Fruit fly (Drosophila melanogaster): ENCODE measurements around the gene CG8578.

Gene CG8578

dm6 chrX:15870777-15871757, 26.8 kb downstream of the CG8578 start (continued):
- TF ChIP-seq CG2199 (GFP tag; IDR thresholded peaks at IDR 0.05) = no peak
- TF ChIP-seq fu2 (GFP tag; optimal IDR thresholded peaks at IDR 0.05) = no peak
- no peak for TF ChIP-seq Vsx1 (GFP tag; optimal IDR thresholded peaks at IDR 0.05)
- no peak for TF ChIP-seq trem (tag; optimal IDR thresholded peaks at IDR 0.05)
- TF ChIP-seq CG1602 (GFP tag; optimal IDR thresholded peaks at IDR 0.05) = peak; percentile 40
- peak; percentile 73 for TF ChIP-seq CG31365 (tag; optimal IDR thresholded peaks at IDR 0.05)
- no peak for TF ChIP-seq sqz (GFP tag; optimal IDR thresholded peaks at IDR 0.05)
- TF ChIP-seq Usf (GFP tag; optimal IDR thresholded peaks at IDR 0.05) = no peak
- no peak for TF ChIP-seq GATAe (GFP tag; conservative IDR thresholded peaks at IDR 0.05)
- TF ChIP-seq ash1 (GFP tag; optimal IDR thresholded peaks at IDR 0.05) = peak; percentile 60
- no peak for TF ChIP-seq fd102C (GFP tag; optimal IDR thresholded peaks at IDR 0.05)
- peak; percentile 48 for TF ChIP-seq CG10654 (GFP tag; optimal IDR thresholded peaks at IDR 0.05)
- TF ChIP-seq CG8388 (GFP tag; optimal IDR thresholded peaks at IDR 0.05) = no peak
- TF ChIP-seq lmd (GFP tag; IDR thresholded peaks at IDR 0.05) = no peak
- peak; percentile 42 for TF ChIP-seq her (GFP tag; optimal IDR thresholded peaks at IDR 0.05)
- TF ChIP-seq zfh2 (GFP tag; optimal IDR thresholded peaks at IDR 0.05) = peak; percentile 1
- TF ChIP-seq ham (GFP tag; IDR thresholded peaks at IDR 0.05) = no peak
- TF ChIP-seq schlank (tag; optimal IDR thresholded peaks at IDR 0.05) = peak; percentile 62
- no peak for TF ChIP-seq Sry-β (GFP tag; optimal IDR thresholded peaks at IDR 0.05)
- TF ChIP-seq TFAM (GFP tag; optimal IDR thresholded peaks at IDR 0.05) = no peak
- no peak for TF ChIP-seq pan (optimal IDR thresholded peaks at IDR 0.05)
- TF ChIP-seq pan (GFP tag; optimal IDR thresholded peaks at IDR 0.05 in 1 of 2, IDR thresholded peaks at IDR 0.05 in 1 of 2) = peak in 1 of 2 experiments; percentile 23
- TF ChIP-seq Hmr (GFP tag; optimal IDR thresholded peaks at IDR 0.05) = no peak
- TF ChIP-seq Ets65A (GFP tag) = no peak
- no peak; the same call in 1 of the 2 replicates for TF ChIP-seq chm (GFP tag; IDR thresholded peaks at IDR 0.05)
- TF ChIP-seq dimm (GFP tag; IDR thresholded peaks at IDR 0.05) = no peak
- 0 out of 2 replicates have a peak, but pooled peaks have one; percentile 2 for TF ChIP-seq CG1024 (GFP tag; IDR thresholded peaks at IDR 0.05)
- peak; percentile 79; the same call in 1 of the 2 replicates for TF ChIP-seq CG14014 (GFP tag; IDR thresholded peaks at IDR 0.05)
- TF ChIP-seq Rx (GFP tag; IDR thresholded peaks at IDR 0.05) = no peak
- peak; percentile 84 for TF ChIP-seq B-H2 (GFP tag; optimal IDR thresholded peaks at IDR 0.05)
- no peak for TF ChIP-seq ato (GFP tag; IDR thresholded peaks at IDR 0.05; ENCODE audit: partially characterized antibody)
- TF ChIP-seq CG11093 (GFP tag; IDR thresholded peaks at IDR 0.05) = no peak
- TF ChIP-seq ftz-f1 (GFP tag; optimal IDR thresholded peaks at IDR 0.05) = no peak
- peak; percentile 43 for TF ChIP-seq ssp (GFP tag; IDR thresholded peaks at IDR 0.05)
- no peak for TF ChIP-seq CG6272 (GFP tag; IDR thresholded peaks at IDR 0.05)
- TF ChIP-seq nerfin-1 (tag; optimal IDR thresholded peaks at IDR 0.05) = peak; percentile 51
- no peak for TF ChIP-seq CG9932 (GFP tag; IDR thresholded peaks at IDR 0.05)
- no peak for TF ChIP-seq hbn (GFP tag; IDR thresholded peaks at IDR 0.05; ENCODE audit: partially characterized antibody)
- no peak for TF ChIP-seq Lim3 (GFP tag; IDR thresholded peaks at IDR 0.05)
- peak; percentile 83 for TF ChIP-seq CG7987 (GFP tag; optimal IDR thresholded peaks at IDR 0.05)
- TF ChIP-seq CG8290 (GFP tag; optimal IDR thresholded peaks at IDR 0.05) = peak; percentile 7
- peak in 1 of 2 experiments; percentile 40 for TF ChIP-seq CG8290 (tag; optimal IDR thresholded peaks at IDR 0.05)
- TF ChIP-seq CG31224 (GFP tag; IDR thresholded peaks at IDR 0.05) = no peak
- no peak for TF ChIP-seq Drgx (GFP tag; IDR thresholded peaks at IDR 0.05)
- peak; percentile 28 for TF ChIP-seq NC2β (GFP tag; optimal IDR thresholded peaks at IDR 0.05)
- TF ChIP-seq HmgZ (tag; optimal IDR thresholded peaks at IDR 0.05) = peak; percentile 80
- no peak for TF ChIP-seq mld (GFP tag; IDR thresholded peaks at IDR 0.05; ENCODE audit: partially characterized antibody)
- no peak for TF ChIP-seq tx (GFP tag; optimal IDR thresholded peaks at IDR 0.05)
- TF ChIP-seq Trl (optimal IDR thresholded peaks at IDR 0.05) = no peak
- TF ChIP-seq Trl (GFP tag; optimal IDR thresholded peaks at IDR 0.05) = peak; percentile 50
- peak; percentile 34 for TF ChIP-seq CG3838 (GFP tag; optimal IDR thresholded peaks at IDR 0.05)

All from whole organism, embryonic.